Fruit fly (Drosophila melanogaster): ENCODE results near the gene CG43318.

CG43318 gene

dm6 chr3R:15794258-15794727 is 38.9 kb downstream of the CG43318 start (continued):
- no peak for TF ChIP-seq OdsH (GFP tag; optimal IDR thresholded peaks at IDR 0.05)
- no peak for TF ChIP-seq CG11902 (GFP tag; optimal IDR thresholded peaks at IDR 0.05)
- TF ChIP-seq lz (GFP tag; optimal IDR thresholded peaks at IDR 0.05): no peak
- no peak for TF ChIP-seq CG10631 (GFP tag; optimal IDR thresholded peaks at IDR 0.05)
- TF ChIP-seq pdm3 (GFP tag; optimal IDR thresholded peaks at IDR 0.05): no peak
- TF ChIP-seq CG6808 (GFP tag; optimal IDR thresholded peaks at IDR 0.05): peak; percentile 33
- TF ChIP-seq dac (GFP tag; optimal IDR thresholded peaks at IDR 0.05): no peak
- no peak for TF ChIP-seq Met (GFP tag; optimal IDR thresholded peaks at IDR 0.05)
- TF ChIP-seq fd59A (GFP tag; optimal IDR thresholded peaks at IDR 0.05): no peak
- peak; percentile 14 for TF ChIP-seq CG6792 (GFP tag; optimal IDR thresholded peaks at IDR 0.05)
- no peak for TF ChIP-seq Blimp-1 (GFP tag; optimal IDR thresholded peaks at IDR 0.05)
- peak; percentile 9 for TF ChIP-seq acj6 (GFP tag; optimal IDR thresholded peaks at IDR 0.05)
- TF ChIP-seq CG1621 (tag; optimal IDR thresholded peaks at IDR 0.05): peak; percentile 68
- no peak for TF ChIP-seq CG11294 (GFP tag; IDR thresholded peaks at IDR 0.05)
- no peak for TF ChIP-seq CG7368 (GFP tag; optimal IDR thresholded peaks at IDR 0.05)
- no peak for TF ChIP-seq CG9139 (GFP tag; optimal IDR thresholded peaks at IDR 0.05)
- no peak for TF ChIP-seq Ets21C (GFP tag; optimal IDR thresholded peaks at IDR 0.05)
- TF ChIP-seq topi (GFP tag; optimal IDR thresholded peaks at IDR 0.05): peak; percentile 18
- TF ChIP-seq svp (GFP tag): no peak
- no peak for TF ChIP-seq Sox102F (GFP tag; optimal IDR thresholded peaks at IDR 0.05)
- TF ChIP-seq CG6163 (GFP tag; IDR thresholded peaks at IDR 0.05): peak; percentile 51; the same call in 1 of the 3 replicates
- TF ChIP-seq Eip75B (GFP tag; optimal IDR thresholded peaks at IDR 0.05): no peak
- TF ChIP-seq CG10669 (GFP tag; optimal IDR thresholded peaks at IDR 0.05): peak; percentile 39
- TF ChIP-seq spab (GFP tag; optimal IDR thresholded peaks at IDR 0.05): no peak
- no peak; the same call in 2 of the 3 replicates for TF ChIP-seq eg (GFP tag; IDR thresholded peaks at IDR 0.05)
- TF ChIP-seq CG4318 (GFP tag; optimal IDR thresholded peaks at IDR 0.05): no peak
- peak; percentile 61 for TF ChIP-seq vri (GFP tag; optimal IDR thresholded peaks at IDR 0.05)
- TF ChIP-seq net (GFP tag; optimal IDR thresholded peaks at IDR 0.05): peak; percentile 28
- TF ChIP-seq Sox14 (GFP tag; optimal IDR thresholded peaks at IDR 0.05): peak; percentile 40
- no peak for TF ChIP-seq Hr4 (GFP tag; optimal IDR thresholded peaks at IDR 0.05)
- TF ChIP-seq Eip78C (GFP tag): peak; percentile 73
- no peak for TF ChIP-seq cyc (GFP tag; optimal IDR thresholded peaks at IDR 0.05)
- no peak for TF ChIP-seq Eip93F (GFP tag; optimal IDR thresholded peaks at IDR 0.05)
- no peak for TF ChIP-seq Sox15 (GFP tag; optimal IDR thresholded peaks at IDR 0.05)
- peak; percentile 40 for TF ChIP-seq esn (GFP tag; optimal IDR thresholded peaks at IDR 0.05)
- TF ChIP-seq Hr38 (GFP tag; optimal IDR thresholded peaks at IDR 0.05): no peak
- no peak for TF ChIP-seq Hr39 (GFP tag; optimal IDR thresholded peaks at IDR 0.05)
- no peak for TF ChIP-seq CG8632 (GFP tag; optimal IDR thresholded peaks at IDR 0.05)
- 0 out of 3 replicates have a peak, but pooled peaks have one; percentile 14 for TF ChIP-seq CG8119 (GFP tag; IDR thresholded peaks at IDR 0.05)

dm6 chr3R:15793372-15793802 is 39.8 kb downstream of the CG43318 start, which contains the start of gene nsl1:
nsl1 (plus strand) TSS chr3R:15793782.
- peak; percentile 48 for TF ChIP-seq dsx (GFP tag; optimal IDR thresholded peaks at IDR 0.05; ENCODE audit: poor library complexity, severe bottlenecking)
- peak; percentile 74 for TF ChIP-seq Eip78C (GFP tag)
- no peak for TF ChIP-seq Ets96B (tag; optimal IDR thresholded peaks at IDR 0.05)
- peak; percentile 37 for TF ChIP-seq Met (GFP tag; optimal IDR thresholded peaks at IDR 0.05)
- TF ChIP-seq CG8319 (GFP tag; optimal IDR thresholded peaks at IDR 0.05): no peak
- TF ChIP-seq CG31627 (GFP tag; optimal IDR thresholded peaks at IDR 0.05): peak; percentile 9
- no peak for TF ChIP-seq Sox15 (GFP tag; optimal IDR thresholded peaks at IDR 0.05)
- TF ChIP-seq eg (GFP tag; IDR thresholded peaks at IDR 0.05): peak; percentile 28; the same call in 1 of the 3 replicates
- peak in 1 of 2 experiments; percentile 49 for TF ChIP-seq ss (GFP tag; optimal IDR thresholded peaks at IDR 0.05)
- TF ChIP-seq CG3919 (GFP tag; optimal IDR thresholded peaks at IDR 0.05): peak; percentile 50
- peak; percentile 13 for TF ChIP-seq achi (GFP tag; optimal IDR thresholded peaks at IDR 0.05)
- TF ChIP-seq Sox102F (GFP tag; optimal IDR thresholded peaks at IDR 0.05): peak; percentile 23
- no peak for TF ChIP-seq Lpt (GFP tag; optimal IDR thresholded peaks at IDR 0.05)
- no peak for TF ChIP-seq CG6276 (GFP tag; optimal IDR thresholded peaks at IDR 0.05)
- 0 out of 2 replicates have a peak, but pooled peaks have one; percentile 14 for TF ChIP-seq CG15336 (GFP tag; IDR thresholded peaks at IDR 0.05)
- TF ChIP-seq salr (GFP tag; optimal IDR thresholded peaks at IDR 0.05): peak in 1 of 2 experiments; percentile 41
- peak; percentile 46 for TF ChIP-seq acj6 (GFP tag; optimal IDR thresholded peaks at IDR 0.05)
- peak; percentile 15 for TF ChIP-seq lz (GFP tag; optimal IDR thresholded peaks at IDR 0.05)
- peak; percentile 20 for TF ChIP-seq esn (GFP tag; optimal IDR thresholded peaks at IDR 0.05)
- TF ChIP-seq CG6163 (GFP tag; IDR thresholded peaks at IDR 0.05): peak; percentile 51; the same call in 1 of the 3 replicates
- no peak for TF ChIP-seq CG6792 (GFP tag; optimal IDR thresholded peaks at IDR 0.05)
- TF ChIP-seq OdsH (GFP tag; optimal IDR thresholded peaks at IDR 0.05): peak; percentile 42
- no peak for TF ChIP-seq Gug (GFP tag; IDR thresholded peaks at IDR 0.05)
- TF ChIP-seq cyc (GFP tag; optimal IDR thresholded peaks at IDR 0.05): peak; percentile 24
